Worm (Caenorhabditis elegans) whole organism, L4 larva: Measurements from ENCODE around the gene fbl-1.

Source experiments
- F37D6.2 ChIP-seq: sonication (generic microtip); optimal IDR thresholded peaks from 2 replicates; lab custom pipeline; 2016; ENCODE audit warnings: mild to moderate bottlenecking, missing genetic modification characterization, missing compliant biosample characterization
- R02D3.7 ChIP-seq: fragments of 150-350 bp; sonication (generic microtip); optimal IDR thresholded peaks from 3 replicates; lab custom pipeline; 2014; ENCODE audit warnings: missing biosample characterization, missing genetic modification characterization
- T20F7.1 ChIP-seq: fragments of 200-800 bp; sonication (Bioruptor generic); optimal IDR thresholded peaks from 2 replicates; lab custom pipeline; 2018; ENCODE audit warnings: mild to moderate bottlenecking, missing genetic modification characterization, missing compliant biosample characterization
- T26A8.4 ChIP-seq: fragments of 200-800 bp; sonication (Bioruptor generic); IDR thresholded peaks from 2 replicates; pipeline ENCODE4 v1.3.6; 2022; ENCODE audit warnings: missing genetic modification characterization, missing compliant biosample characterization
- Y105C5A.15 ChIP-seq: fragments of 200-800 bp; sonication (Bioruptor generic); IDR thresholded peaks from 2 replicates; pipeline ENCODE4 v1.3.6; 2022; ENCODE audit warnings: missing genetic modification characterization, missing compliant biosample characterization
- ceh-20 ChIP-seq: fragments of 200-800 bp; sonication (Bioruptor generic); IDR thresholded peaks from 2 replicates; pipeline ENCODE4 v1.3.6; 2022; ENCODE audit warnings: missing genetic modification reagents, missing genetic modification characterization, missing compliant biosample characterization
- ces-1 ChIP-seq: fragments of 150-350 bp; sonication (generic microtip); optimal IDR thresholded peaks from 4 replicates; lab custom pipeline; 2014; ENCODE audit warnings: missing biosample characterization, missing genetic modification reagents, missing genetic modification characterization
- cey-2 ChIP-seq: sonication (generic microtip); optimal IDR thresholded peaks from 3 replicates; lab custom pipeline; 2017; ENCODE audit warnings: missing genetic modification characterization, mild to moderate bottlenecking, missing compliant biosample characterization, antibody characterized with exemption, borderline replicate concordance; ENCODE audit not compliant: insufficient read depth
- ctbp-1 ChIP-seq: fragments of 200-800 bp; sonication (Bioruptor generic); IDR thresholded peaks from 2 replicates; pipeline ENCODE4 v1.3.6; 2022; ENCODE audit warnings: missing genetic modification reagents, missing genetic modification characterization, missing compliant biosample characterization
- daf-8 ChIP-seq: fragments of 200-800 bp; sonication (Bioruptor generic); IDR thresholded peaks from 2 replicates; pipeline ENCODE4 v1.3.6; 2022; ENCODE audit warnings: missing genetic modification characterization, missing compliant biosample characterization
- duxl-1 ChIP-seq: sonication (generic microtip); optimal IDR thresholded peaks from 2 replicates; lab custom pipeline; 2016; ENCODE audit warnings: mild to moderate bottlenecking, missing genetic modification characterization, moderate library complexity, missing compliant biosample characterization; ENCODE audit not compliant: poor library complexity
- egl-27 ChIP-seq: sonication (generic microtip); optimal IDR thresholded peaks from 3 replicates; lab custom pipeline; 2017; ENCODE audit warnings: missing biosample characterization, missing genetic modification reagents, missing genetic modification characterization
- egl-43 ChIP-seq: fragments of 200-800 bp; sonication (Bioruptor generic); IDR thresholded peaks from 2 replicates; pipeline ENCODE4 v1.3.6; 2022; ENCODE audit warnings: missing genetic modification reagents, missing genetic modification characterization, missing compliant biosample characterization
- fos-1 ChIP-seq: fragments of 150-350 bp; optimal IDR thresholded peaks from 2 replicates; lab custom pipeline; 2014; ENCODE audit warnings: missing biosample characterization, missing genetic modification characterization
- hif-1 ChIP-seq, 2 experiments: sonication (generic microtip); optimal IDR thresholded peaks; 2 replicates each; lab custom pipeline; 2016 to 2017; ENCODE audit warnings: missing compliant biosample characterization in 2 of 2, missing genetic modification characterization in 2 of 2, missing genetic modification reagents in 2 of 2, missing genotype in 2 of 2, mild to moderate bottlenecking in 1 of 2
- hlh-11 ChIP-seq: fragments of 200-800 bp; sonication (Bioruptor generic); optimal IDR thresholded peaks from 2 replicates; lab custom pipeline; 2018; ENCODE audit warnings: mild to moderate bottlenecking, missing genetic modification characterization, missing compliant biosample characterization
- hlh-30 ChIP-seq: sonication (generic microtip); optimal IDR thresholded peaks from 2 replicates; lab custom pipeline; 2017; ENCODE audit warnings: antibody characterized with exemption, mild to moderate bottlenecking, missing genetic modification characterization, missing compliant biosample characterization; ENCODE audit not compliant: insufficient read depth
- hmg-1.1 ChIP-seq: fragments of 200-800 bp; sonication (Bioruptor generic); IDR thresholded peaks from 2 replicates; pipeline ENCODE4 v1.3.6; 2022; ENCODE audit warnings: missing genetic modification reagents, missing genetic modification characterization, missing compliant biosample characterization
- lim-7 ChIP-seq: fragments of 200-800 bp; sonication (Bioruptor generic); IDR thresholded peaks from 2 replicates; pipeline ENCODE4 v1.3.6; 2022; ENCODE audit warnings: missing genetic modification characterization, missing compliant biosample characterization
- lsy-2 ChIP-seq, 2 experiments: fragments of 150-350 bp in 1 of 2; sonication (generic microtip) in 1 of 2; optimal IDR thresholded peaks; 2 replicates each; lab custom pipeline; 2014 to 2017; ENCODE audit warnings: missing biosample characterization in 2 of 2, missing genetic modification characterization in 2 of 2
- madf-5 ChIP-seq, 2 experiments: fragments of 200-800 bp; sonication (Bioruptor generic); IDR thresholded peaks; 2 replicates each; pipeline ENCODE4 v1.3.6; 2022; ENCODE audit warnings: missing compliant biosample characterization in 2 of 2, missing genetic modification characterization in 2 of 2
- madf-9 ChIP-seq: fragments of 200-800 bp; sonication (Bioruptor generic); conservative IDR thresholded peaks from 2 replicates; pipeline ENCODE4 v1.3.6; 2022; ENCODE audit warnings: missing genetic modification reagents, missing genetic modification characterization, missing compliant biosample characterization
- mxl-3 ChIP-seq: fragments of 200-800 bp; sonication (Bioruptor generic); optimal IDR thresholded peaks from 2 replicates; lab custom pipeline; 2018; ENCODE audit warnings: mild to moderate bottlenecking, missing genetic modification characterization, missing compliant biosample characterization
- nhr-41 ChIP-seq: fragments of 200-800 bp; sonication (Bioruptor generic); IDR thresholded peaks from 2 replicates; pipeline ENCODE4 v1.3.6; 2022; ENCODE audit warnings: missing genetic modification reagents, missing genetic modification characterization, missing compliant biosample characterization
- nhr-42 ChIP-seq: fragments of 200-800 bp; sonication (Bioruptor generic); IDR thresholded peaks from 2 replicates; pipeline ENCODE4 v1.3.6; 2022; ENCODE audit warnings: missing genetic modification characterization, missing compliant biosample characterization
- nhr-48 ChIP-seq: sonication (generic microtip); optimal IDR thresholded peaks from 2 replicates; lab custom pipeline; 2016; ENCODE audit warnings: mild to moderate bottlenecking, missing genetic modification characterization, missing compliant biosample characterization
- nhr-77 ChIP-seq: fragments of 150-350 bp; optimal IDR thresholded peaks from 2 replicates; lab custom pipeline; 2014; ENCODE audit warnings: missing biosample characterization, missing genetic modification characterization
- set-16 ChIP-seq: fragments of 200-800 bp; sonication (Bioruptor generic); IDR thresholded peaks from 2 replicates; pipeline ENCODE4 v1.3.6; 2022; ENCODE audit warnings: missing genetic modification reagents, missing genetic modification characterization, missing compliant biosample characterization
- spr-1 ChIP-seq: sonication (generic microtip); optimal IDR thresholded peaks from 2 replicates; lab custom pipeline; 2016; ENCODE audit warnings: mild to moderate bottlenecking, missing genetic modification characterization, missing compliant biosample characterization
- spr-3 ChIP-seq: fragments of 200-800 bp; sonication (Bioruptor generic); optimal IDR thresholded peaks from 2 replicates; lab custom pipeline; 2018; ENCODE audit warnings: mild to moderate bottlenecking, missing genetic modification characterization, missing compliant biosample characterization
- vab-7 ChIP-seq: fragments of 200-800 bp; sonication (Bioruptor generic); IDR thresholded peaks from 2 replicates; pipeline ENCODE4 v1.3.6; 2022; ENCODE audit warnings: missing genetic modification reagents, missing genetic modification characterization, missing compliant biosample characterization
- ztf-11 ChIP-seq: fragments of 150-350 bp; optimal IDR thresholded peaks from 2 replicates; lab custom pipeline; 2014; ENCODE audit warnings: missing biosample characterization, missing genetic modification characterization

fbl-1 gene

DNA sequence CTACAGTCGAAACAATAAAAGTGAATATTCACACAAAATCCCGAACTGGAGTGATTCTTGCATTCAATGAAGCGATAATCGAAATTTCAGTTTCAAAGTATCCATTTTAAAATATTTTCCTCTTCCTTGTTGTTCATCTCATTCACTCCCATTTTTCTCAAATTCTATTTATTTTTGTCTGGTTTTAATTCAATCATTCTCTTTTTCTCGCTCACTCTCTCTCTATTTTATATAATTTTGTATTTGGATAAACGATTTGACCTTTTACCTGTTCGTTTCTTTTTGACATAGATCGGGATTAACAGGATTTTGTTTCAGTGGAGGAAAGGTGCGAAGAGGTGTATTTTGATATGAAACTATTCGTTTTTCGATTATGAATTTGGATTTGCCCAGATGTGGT, 5.4 kb downstream of the fbl-1 start, which contains the start of gene T05A1.5 (continued):
- TF ChIP-seq hif-1 (tag; optimal IDR thresholded peaks at IDR 0.05; lab: Kevin White, UChicago): no peak
- no peak for TF ChIP-seq F37D6.2 (tag; lab: Kevin White, UChicago)
- no peak for TF ChIP-seq spr-3 (GFP tag; lab: Kevin White, UChicago)

ce11 chrIV:9563079-9563478, 22.5 kb downstream of the fbl-1 start, which contains the start of gene col-122:
col-122 (plus strand) TSS chrIV:9563379.
- no peak for TF ChIP-seq nhr-77 (tag; lab: Kevin White, UChicago)
- no peak for TF ChIP-seq daf-8 (GFP tag; lab: Robert Waterston, UW)
- TF ChIP-seq cey-2: peak; percentile 47
- no peak for TF ChIP-seq hlh-11

ce11 chrIV:9563529-9564376, 23.1 kb downstream of the fbl-1 start:
- TF ChIP-seq ces-1 (no peak), set-16 (GFP tag; lab: Robert Waterston, UW) (peak; percentile 97), Y105C5A.15 (GFP tag; lab: Robert Waterston, UW) (no peak), madf-5 (GFP tag; IDR thresholded peaks at IDR 0.05; lab: Robert Waterston, UW) (0 out of 4 replicates have a peak, but pooled peaks of 1 of the 2 experiments have one; percentile 32), nhr-48 (tag; lab: Kevin White, UChicago) (peak; percentile 37), hmg-1.1 (0 out of 2 replicates have a peak, but pooled peaks have one; percentile 27), lim-7 (GFP tag; lab: Robert Waterston, UW) (no peak), egl-27 (no peak), spr-1 (tag; lab: Kevin White, UChicago) (peak; percentile 7), mxl-3 (peak; percentile 77), madf-9 (GFP tag; lab: Robert Waterston, UW) (peak; percentile 30; the same call in 1 of the 2 replicates), lsy-2 (tag; optimal IDR thresholded peaks at IDR 0.05; lab: Kevin White, UChicago) (no peak), egl-43 (GFP tag; lab: Robert Waterston, UW) (0 out of 2 replicates have a peak, but pooled peaks have one; percentile 14), R02D3.7 (tag; lab: Kevin White, UChicago) (no peak), T26A8.4 (GFP tag; lab: Robert Waterston, UW) (peak; percentile 36; the same call in 1 of the 2 replicates), ctbp-1 (GFP tag; lab: Robert Waterston, UW) (0 out of 2 replicates have a peak, but pooled peaks have one; percentile 38)

ce11 chrIV:9566505-9566904, 25.9 kb downstream of the fbl-1 start, which contains the start of gene lron-14:
lron-14 (minus strand) TSS chrIV:9566605.
- no peak for TF ChIP-seq Y105C5A.15 (GFP tag; lab: Robert Waterston, UW)
- TF ChIP-seq T20F7.1 (GFP tag; lab: Kevin White, UChicago): no peak
- no peak for TF ChIP-seq nhr-41 (GFP tag; lab: Robert Waterston, UW)
- no peak for TF ChIP-seq ztf-11 (tag; lab: Kevin White, UChicago)
- TF ChIP-seq ceh-20 (GFP tag; lab: Robert Waterston, UW): no peak
- no peak for TF ChIP-seq fos-1 (tag; lab: Kevin White, UChicago)
- TF ChIP-seq nhr-42: no peak
- TF ChIP-seq hlh-30: no peak
- TF ChIP-seq duxl-1 (tag; lab: Kevin White, UChicago): no peak
- no peak for TF ChIP-seq vab-7 (GFP tag; lab: Robert Waterston, UW)
